Fruit fly (Drosophila melanogaster) whole organism, embryonic: ENCODE measurements around the gene Eip93F.

Experiments
- ATbp ChIP-seq: fragments of 200-800 bp; sonication (Bioruptor generic); optimal IDR thresholded peaks from 2 replicates; lab custom pipeline; 2017; ENCODE audit warnings: missing biosample characterization, mild to moderate bottlenecking, missing genetic modification characterization, missing genetic modification reagents
- Awh ChIP-seq: fragments of 200-800 bp; sonication (Bioruptor generic); IDR thresholded peaks from 2 replicates; pipeline ENCODE4, ENCODE4 v1.3.6; 2022; ENCODE audit warnings: missing biosample characterization, missing genetic modification characterization
- Bdp1 ChIP-seq: fragments of 200-800 bp; sonication (Bioruptor generic); optimal IDR thresholded peaks from 3 replicates; lab custom pipeline; 2016; ENCODE audit warnings: missing biosample characterization, missing genetic modification characterization
- CG10147 ChIP-seq: fragments of 200-800 bp; sonication (Bioruptor generic); optimal IDR thresholded peaks from 2 replicates; lab custom pipeline; 2019; ENCODE audit warnings: missing biosample characterization, mild to moderate bottlenecking, missing genetic modification characterization, moderate library complexity
- CG10462 ChIP-seq: fragments of 200-800 bp; sonication (Bioruptor generic); optimal IDR thresholded peaks from 2 replicates; lab custom pipeline; 2016; ENCODE audit warnings: missing biosample characterization, missing genetic modification characterization
- CG15269 ChIP-seq: fragments of 200-800 bp; sonication (Bioruptor generic); optimal IDR thresholded peaks from 2 replicates; lab custom pipeline; 2018; ENCODE audit warnings: missing biosample characterization, mild to moderate bottlenecking, missing genetic modification characterization, moderate library complexity
- CG15514 ChIP-seq: fragments of 200-800 bp; sonication (Bioruptor generic); optimal IDR thresholded peaks from 3 replicates; lab custom pipeline; 2017; ENCODE audit warnings: missing biosample characterization, missing genetic modification characterization, mild to moderate bottlenecking, moderate library complexity, missing genetic modification reagents
- CG1647 ChIP-seq: fragments of 200-800 bp; sonication (Bioruptor generic); optimal IDR thresholded peaks from 3 replicates; lab custom pipeline; 2016; ENCODE audit warnings: missing biosample characterization, missing genetic modification characterization
- CG17912 ChIP-seq: fragments of 200-800 bp; sonication (Bioruptor generic); optimal IDR thresholded peaks from 2 replicates; lab custom pipeline; 2018; ENCODE audit warnings: missing biosample characterization, mild to moderate bottlenecking, missing genetic modification characterization
- CG1792 ChIP-seq: fragments of 200-800 bp; sonication (Bioruptor generic); optimal IDR thresholded peaks from 2 replicates; lab custom pipeline; 2016; ENCODE audit warnings: missing biosample characterization, missing genetic modification characterization
- CG3847 ChIP-seq: fragments of 200-800 bp; sonication (Bioruptor generic); IDR thresholded peaks from 2 replicates; pipeline ENCODE4 v1.3.6; 2022; ENCODE audit warnings: missing biosample characterization, missing genetic modification characterization
- CG5953 ChIP-seq: fragments of 200-800 bp; sonication (Bioruptor generic); IDR thresholded peaks from 2 replicates; pipeline ENCODE4 v1.3.6; 2022; ENCODE audit warnings: missing biosample characterization, missing genetic modification characterization
- Drgx ChIP-seq: fragments of 200-800 bp; sonication (Bioruptor generic); IDR thresholded peaks from 2 replicates; pipeline ENCODE4 v1.3.6; 2022; ENCODE audit warnings: missing biosample characterization, missing genetic modification characterization
- Jarid2 ChIP-seq: fragments of 200-800 bp; sonication (Bioruptor generic); optimal IDR thresholded peaks from 3 replicates; lab custom pipeline; 2017; ENCODE audit warnings: mild to moderate bottlenecking, missing biosample characterization, missing genetic modification reagents, missing genetic modification characterization
- Lpt ChIP-seq: fragments of >200 bp; optimal IDR thresholded peaks from 2 replicates; lab custom pipeline; 2018; ENCODE audit warnings: missing biosample characterization, missing genetic modification characterization
- Med ChIP-seq: fragments of 200-800 bp; sonication (Bioruptor generic); peaks from one replicate; lab custom pipeline; 2016; ENCODE audit warnings: missing biosample characterization, missing genetic modification characterization, mild to moderate bottlenecking, inconsistent platforms, moderate library complexity
- Rfx ChIP-seq: fragments of 200-800 bp; sonication (Bioruptor generic); IDR thresholded peaks from 2 replicates; pipeline ENCODE4 v1.3.6; 2022; ENCODE audit warnings: missing biosample characterization, missing genetic modification characterization
- TFAM ChIP-seq: fragments of 200-800 bp; sonication (Bioruptor generic); optimal IDR thresholded peaks from 2 replicates; lab custom pipeline; 2017; ENCODE audit warnings: missing biosample characterization, missing genetic modification characterization, inconsistent platforms
- Vsx1 ChIP-seq: fragments of 200-800 bp; sonication (Bioruptor generic); optimal IDR thresholded peaks from 2 replicates; lab custom pipeline; 2017; ENCODE audit warnings: missing biosample characterization, mild to moderate bottlenecking, missing genetic modification characterization, missing genetic modification reagents
- ap ChIP-seq: fragments of 200-800 bp; sonication (Bioruptor generic); IDR thresholded peaks from 2 replicates; pipeline ENCODE4 v1.3.6; 2022; ENCODE audit warnings: missing biosample characterization, missing genetic modification characterization
- ase ChIP-seq: fragments of 200-800 bp; sonication (Bioruptor generic); IDR thresholded peaks from 3 replicates; pipeline ENCODE4 v1.3.6; 2022; ENCODE audit warnings: missing biosample characterization, missing genetic modification characterization
- bbx ChIP-seq: fragments of 200-800 bp; sonication (Bioruptor generic); IDR thresholded peaks from 2 replicates; pipeline ENCODE4 v1.3.6; 2022; ENCODE audit warnings: missing biosample characterization, missing genetic modification characterization; ENCODE audit not compliant: partially characterized antibody
- bsh ChIP-seq, 2 experiments: fragments of 200-800 bp; sonication (Bioruptor generic); optimal IDR thresholded peaks; 2 replicates each; lab custom pipeline; 2017 to 2018; ENCODE audit warnings: mild to moderate bottlenecking in 2 of 2, missing biosample characterization in 2 of 2, missing genetic modification characterization in 2 of 2, moderate library complexity in 1 of 2
- cas ChIP-seq: fragments of 200-800 bp; sonication (Bioruptor generic); IDR thresholded peaks from 2 replicates; pipeline ENCODE4 v1.3.6; 2022; ENCODE audit warnings: missing biosample characterization, missing genetic modification characterization
- chinmo ChIP-seq: fragments of 200-800 bp; sonication (Bioruptor generic); IDR thresholded peaks from 4 replicates; pipeline ENCODE4 v1.3.6; 2022; ENCODE audit warnings: missing biosample characterization, missing genetic modification characterization; ENCODE audit not compliant: partially characterized antibody
- crc ChIP-seq: fragments of 200-800 bp; sonication (Bioruptor generic); optimal IDR thresholded peaks from 2 replicates; lab custom pipeline; 2016; ENCODE audit warnings: missing biosample characterization, missing genetic modification characterization
- crol ChIP-seq: fragments of 200-800 bp; sonication (Bioruptor generic); IDR thresholded peaks from 2 replicates; pipeline ENCODE4 v1.3.6; 2022; ENCODE audit warnings: missing biosample characterization, missing genetic modification characterization
- disco-r ChIP-seq: fragments of 200-800 bp; sonication (Bioruptor generic); optimal IDR thresholded peaks from 2 replicates; lab custom pipeline; 2016; ENCODE audit warnings: missing biosample characterization, missing genetic modification characterization
- exex ChIP-seq: fragments of 200-800 bp; sonication (Bioruptor generic); optimal IDR thresholded peaks from 4 replicates; lab custom pipeline; 2018; ENCODE audit warnings: missing biosample characterization, mild to moderate bottlenecking, missing genetic modification characterization, moderate library complexity
- gce ChIP-seq: fragments of 200-800 bp; sonication (Bioruptor generic); IDR thresholded peaks from 3 replicates; pipeline ENCODE4 v1.3.6; 2022; ENCODE audit warnings: missing biosample characterization, missing genetic modification characterization
- gsb ChIP-seq: fragments of 200-800 bp; sonication (Bioruptor generic); IDR thresholded peaks from 2 replicates; pipeline ENCODE4 v1.3.6; 2022; ENCODE audit warnings: missing biosample characterization, missing genetic modification characterization
- gsb-n ChIP-seq: fragments of 200-800 bp; sonication (Bioruptor generic); optimal IDR thresholded peaks from 3 replicates; lab custom pipeline; 2018; ENCODE audit warnings: missing biosample characterization, mild to moderate bottlenecking, missing genetic modification characterization
- inv ChIP-seq: fragments of 200-800 bp; sonication (Bioruptor generic); IDR thresholded peaks from 2 replicates; pipeline ENCODE4 v1.3.6; 2022; ENCODE audit warnings: missing biosample characterization, missing genetic modification characterization; ENCODE audit not compliant: partially characterized antibody
- nom ChIP-seq: fragments of 200-800 bp; sonication (Bioruptor generic); optimal IDR thresholded peaks from 2 replicates; lab custom pipeline; 2017; ENCODE audit warnings: missing biosample characterization, missing genetic modification characterization, mild to moderate bottlenecking, moderate library complexity, missing genetic modification reagents
- prd ChIP-seq, 3 experiments: fragments of >200 bp in 2 of 3; fragments of 200-800 bp in 1 of 3; sonication (Bioruptor generic) in 1 of 3; optimal IDR thresholded peaks in 2 of 3; IDR thresholded peaks in 1 of 3; 2 replicates in 2 of 3; 3 replicates in 1 of 3; pipeline versions ENCODE4 v1.3.6 to Lab custom; 2017 to 2022; ENCODE audit warnings: missing biosample characterization in 1 of 3, missing genetic modification characterization in 1 of 3
- ranshi ChIP-seq: fragments of 200-800 bp; sonication (Bioruptor generic); IDR thresholded peaks from 2 replicates; pipeline ENCODE4 v1.3.6; 2022; ENCODE audit warnings: missing biosample characterization, missing genetic modification characterization
- sens ChIP-seq: fragments of 200-800 bp; sonication (Bioruptor generic); peaks from one replicate; lab custom pipeline; 2016; ENCODE audit warnings: missing biosample characterization, missing genetic modification characterization
- shn ChIP-seq: fragments of 200-800 bp; sonication (Bioruptor generic); optimal IDR thresholded peaks from 3 replicates; lab custom pipeline; 2016; ENCODE audit warnings: missing biosample characterization, missing genetic modification characterization
- sima ChIP-seq: fragments of 200-800 bp; sonication (Bioruptor generic); optimal IDR thresholded peaks from 2 replicates; lab custom pipeline; 2016; ENCODE audit warnings: missing biosample characterization, missing genetic modification characterization
- stc ChIP-seq: fragments of 200-800 bp; sonication (Bioruptor generic); IDR thresholded peaks from 2 replicates; pipeline ENCODE4 v1.3.6; 2022; ENCODE audit warnings: missing biosample characterization, missing genetic modification characterization
- tup ChIP-seq: fragments of 200-800 bp; sonication (Bioruptor generic); optimal IDR thresholded peaks from 2 replicates; lab custom pipeline; 2016; ENCODE audit warnings: missing biosample characterization, mild to moderate bottlenecking, missing genetic modification characterization, moderate library complexity

The Eip93F gene

dm6 chr3R:21905615-21906014 lies 43.3 kb upstream of the Eip93F start:
- TF ChIP-seq nom (GFP tag; lab: Kevin White, UChicago) (peak; percentile 64), CG1792 (no peak), sima (no peak), CG10462 (GFP tag; lab: Kevin White, UChicago) (no peak), bsh (GFP tag; optimal IDR thresholded peaks at IDR 0.05; lab: Kevin White, UChicago) (peak in 1 of 2 experiments; percentile 83), Med (GFP tag; lab: Kevin White, UChicago) (no peak), Drgx (peak; percentile 80), exex (tag; lab: Kevin White, UChicago) (no peak), CG17912 (GFP tag; lab: Kevin White, UChicago) (no peak), CG15514 (GFP tag; lab: Kevin White, UChicago) (no peak), prd (optimal IDR thresholded peaks at IDR 0.05; lab: Kevin White, UChicago) (no peak), prd (GFP tag; IDR thresholded peaks at IDR 0.05; lab: Robert Waterston, UW) (0 out of 3 replicates have a peak, but pooled peaks have one; percentile 9), sens (peak; percentile 26)

dm6 chr3R:21906867-21907266 lies 42.0 kb upstream of the Eip93F start:
- TF ChIP-seq cas (GFP tag; lab: Robert Waterston, UW) (no peak), CG1647 (GFP tag; lab: Kevin White, UChicago) (no peak), Vsx1 (GFP tag; lab: Kevin White, UChicago) (no peak), TFAM (GFP tag; lab: Kevin White, UChicago) (no peak), CG3847 (no peak), sima (no peak), gsb (GFP tag; lab: Robert Waterston, UW) (no peak), disco-r (GFP tag; lab: Kevin White, UChicago) (no peak), CG15269 (tag; lab: Kevin White, UChicago) (no peak), Lpt (GFP tag; lab: Kevin White, UChicago) (no peak), crc (GFP tag; lab: Kevin White, UChicago) (no peak), inv (no peak)

dm6 chr3R:21911516-21911915 lies 37.4 kb upstream of the Eip93F start, which contains the start of gene Qsox3:
Gene Qsox3, plus strand, starts transcription at chr3R:21911816.
- TF ChIP-seq ranshi (no peak), shn (no peak), prd (optimal IDR thresholded peaks at IDR 0.05; lab: Kevin White, UChicago) (no peak), prd (GFP tag; IDR thresholded peaks at IDR 0.05; lab: Robert Waterston, UW) (no peak), gsb-n (tag; lab: Kevin White, UChicago) (no peak), bbx (GFP tag; lab: Robert Waterston, UW) (no peak), tup (GFP tag; lab: Kevin White, UChicago) (no peak), CG10147 (GFP tag; lab: Kevin White, UChicago) (no peak), CG5953 (no peak), gce (GFP tag; lab: Robert Waterston, UW) (no peak), ap (GFP tag; lab: Robert Waterston, UW) (no peak)

- 0 out of 2 replicates have a peak, but pooled peaks have one; percentile 11 for TF ChIP-seq Awh (GFP tag; lab: Robert Waterston, UW)
- TF ChIP-seq stc (GFP tag; lab: Robert Waterston, UW) = no peak
- no peak for TF ChIP-seq ATbp (GFP tag; lab: Kevin White, UChicago)
- peak; percentile 6; the same call in 1 of the 2 replicates for TF ChIP-seq Rfx (GFP tag; lab: Robert Waterston, UW)
- TF ChIP-seq crol = peak; percentile 51; the same call in 1 of the 2 replicates
- peak; percentile 37 for TF ChIP-seq Jarid2
- TF ChIP-seq Bdp1 (GFP tag; lab: Kevin White, UChicago) = no peak
- TF ChIP-seq chinmo (GFP tag; lab: Robert Waterston, UW) = 0 out of 4 replicates have a peak, but pooled peaks have one; percentile 21
- no peak for TF ChIP-seq ase (GFP tag; lab: Robert Waterston, UW)
Measured at dm6 chr3R:21913447-21913846, 35.5 kb upstream of the Eip93F start, which contains the start of gene Qsox2. Gene Qsox2, plus strand, starts transcription at chr3R:21913747.
